Worm (Caenorhabditis elegans) whole organism, L4/young adult: Measurements from ENCODE around the gene C27D6.11.

Source experiments
- W03F9.2 ChIP-seq: fragments of 150-350 bp; optimal IDR thresholded peaks from 2 replicates; lab custom pipeline; 2014; ENCODE audit warnings: missing biosample characterization, missing genetic modification characterization
- him-1 ChIP-seq: sonication (generic microtip); optimal IDR thresholded peaks from 2 replicates; lab custom pipeline; 2016; ENCODE audit warnings: missing genotype, missing genetic modification reagents, missing genetic modification characterization, missing compliant biosample characterization

DNA sequence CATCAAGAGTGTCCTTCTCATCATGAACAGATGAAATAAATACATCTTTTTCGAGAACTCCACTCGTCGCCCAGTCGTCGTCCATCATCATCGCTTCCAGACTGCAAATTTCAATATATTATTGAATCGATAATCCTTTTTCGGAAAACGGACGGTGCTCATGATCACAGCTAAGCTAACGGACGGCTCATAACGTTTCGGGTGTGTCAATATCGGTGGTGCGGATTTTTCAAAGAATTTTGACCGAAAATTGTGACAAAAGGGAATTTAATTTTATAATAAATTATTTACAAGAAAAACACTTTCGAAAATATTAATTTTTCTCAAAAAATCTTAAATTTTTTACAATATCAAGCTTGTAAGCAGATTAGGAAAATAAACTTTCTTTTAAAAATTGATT, 26.5 kb upstream of the C27D6.11 start, which contains the start of gene crh-2:
- TF ChIP-seq him-1 (tag; lab: Kevin White, UChicago) (no peak), W03F9.2 (tag; lab: Kevin White, UChicago) (no peak)
